Worm (Caenorhabditis elegans) whole organism, mixed stage, embryonic: ENCODE measurements around the gene C12D8.21.

Source experiments
- M03D4.4 ChIP-seq: sonication (generic microtip); optimal IDR thresholded peaks from 2 replicates; lab custom pipeline; 2017; ENCODE audit warnings: mild to moderate bottlenecking, missing genetic modification characterization, missing compliant biosample characterization
- bed-3 ChIP-seq: fragments of 200-800 bp; sonication (Bioruptor generic); optimal IDR thresholded peaks from 3 replicates; lab custom pipeline; 2018; ENCODE audit warnings: mild to moderate bottlenecking, missing genetic modification characterization, moderate library complexity, missing compliant biosample characterization
- blmp-1 ChIP-seq: fragments of 150-350 bp; optimal IDR thresholded peaks from 2 replicates; lab custom pipeline; 2014; ENCODE audit warnings: missing biosample characterization, missing genetic modification characterization
- ceh-39 ChIP-seq: fragments of 150-350 bp; optimal IDR thresholded peaks from 2 replicates; lab custom pipeline; 2014; ENCODE audit warnings: missing biosample characterization, missing genetic modification characterization
- ceh-43 ChIP-seq: fragments of 200-800 bp; sonication (Bioruptor generic); optimal IDR thresholded peaks from 2 replicates; lab custom pipeline; 2018; ENCODE audit warnings: mild to moderate bottlenecking, missing genetic modification characterization, moderate library complexity, missing compliant biosample characterization
- ceh-83 ChIP-seq: fragments of 200-800 bp; sonication (Bioruptor generic); optimal IDR thresholded peaks from 2 replicates; lab custom pipeline; 2018; ENCODE audit warnings: mild to moderate bottlenecking, missing genetic modification characterization, missing compliant biosample characterization
- ces-1 ChIP-seq: fragments of 150-350 bp; optimal IDR thresholded peaks from 2 replicates; lab custom pipeline; 2014; ENCODE audit warnings: missing biosample characterization, missing genetic modification reagents, missing genetic modification characterization
- cnd-1 ChIP-seq: fragments of 200-800 bp; sonication (Bioruptor generic); optimal IDR thresholded peaks from 2 replicates; lab custom pipeline; 2018; ENCODE audit warnings: mild to moderate bottlenecking, missing genetic modification characterization, missing compliant biosample characterization
- drap-1 ChIP-seq: fragments of 200-800 bp; sonication (Bioruptor generic); optimal IDR thresholded peaks from 3 replicates; lab custom pipeline; 2018; ENCODE audit warnings: mild to moderate bottlenecking, missing genetic modification characterization, missing compliant biosample characterization
- elt-1 ChIP-seq: sonication (generic microtip); optimal IDR thresholded peaks from 2 replicates; lab custom pipeline; 2017; ENCODE audit warnings: missing genetic modification characterization, mild to moderate bottlenecking, missing compliant biosample characterization, antibody characterized with exemption, moderate library complexity, borderline replicate concordance; ENCODE audit not compliant: insufficient read depth
- elt-3 ChIP-seq: fragments of 150-350 bp; optimal IDR thresholded peaks from 2 replicates; lab custom pipeline; 2014; ENCODE audit warnings: missing biosample characterization, missing genetic modification characterization
- flh-1 ChIP-seq: fragments of 200-800 bp; sonication (Bioruptor generic); optimal IDR thresholded peaks from 2 replicates; lab custom pipeline; 2018; ENCODE audit warnings: mild to moderate bottlenecking, missing genetic modification characterization, moderate library complexity, missing compliant biosample characterization
- ham-2 ChIP-seq: fragments of 200-800 bp; sonication (Bioruptor generic); optimal IDR thresholded peaks from 2 replicates; lab custom pipeline; 2018; ENCODE audit warnings: mild to moderate bottlenecking, missing genetic modification characterization, missing compliant biosample characterization
- hlh-1 ChIP-seq: fragments of 150-350 bp; optimal IDR thresholded peaks from 2 replicates; lab custom pipeline; 2014; ENCODE audit warnings: missing biosample characterization, missing genetic modification reagents, missing genetic modification characterization
- lin-13 ChIP-seq: fragments of 150-350 bp; optimal IDR thresholded peaks from 2 replicates; lab custom pipeline; 2014; ENCODE audit warnings: missing biosample characterization, missing genetic modification characterization
- lin-32 ChIP-seq: fragments of 200-800 bp; sonication (Bioruptor generic); optimal IDR thresholded peaks from 2 replicates; lab custom pipeline; 2018; ENCODE audit warnings: mild to moderate bottlenecking, missing genetic modification characterization, missing compliant biosample characterization
- lsy-2 ChIP-seq: fragments of 150-350 bp; optimal IDR thresholded peaks from 2 replicates; lab custom pipeline; 2014; ENCODE audit warnings: missing biosample characterization, missing genetic modification characterization
- mab-5 ChIP-seq: fragments of 150-350 bp; optimal IDR thresholded peaks from 2 replicates; lab custom pipeline; 2014; ENCODE audit warnings: missing biosample characterization, missing genetic modification characterization
- mep-1 ChIP-seq: fragments of 150-350 bp; optimal IDR thresholded peaks from 2 replicates; lab custom pipeline; 2017; ENCODE audit warnings: missing biosample characterization, missing genetic modification reagents, missing genetic modification characterization, inconsistent platforms
- mls-2 ChIP-seq: sonication (generic microtip); optimal IDR thresholded peaks from 2 replicates; lab custom pipeline; 2016; ENCODE audit warnings: mild to moderate bottlenecking, missing genetic modification characterization, moderate library complexity, missing compliant biosample characterization
- nhr-12 ChIP-seq: fragments of 150-350 bp; optimal IDR thresholded peaks from 2 replicates; lab custom pipeline; 2014; ENCODE audit warnings: missing biosample characterization, missing genetic modification characterization
- nhr-2 ChIP-seq: fragments of 150-350 bp; optimal IDR thresholded peaks from 2 replicates; lab custom pipeline; 2014; ENCODE audit warnings: missing biosample characterization, missing genetic modification characterization
- nhr-237 ChIP-seq: fragments of 150-350 bp; optimal IDR thresholded peaks from 2 replicates; lab custom pipeline; 2014; ENCODE audit warnings: missing biosample characterization, missing genetic modification characterization
- nhr-28 ChIP-seq: fragments of 150-350 bp; optimal IDR thresholded peaks from 2 replicates; lab custom pipeline; 2014; ENCODE audit warnings: missing biosample characterization, missing genetic modification characterization
- nhr-76 ChIP-seq: sonication (generic microtip); optimal IDR thresholded peaks from 2 replicates; lab custom pipeline; 2017; ENCODE audit warnings: missing biosample characterization, missing genetic modification characterization
- pha-4 ChIP-seq: fragments of 150-350 bp; optimal IDR thresholded peaks from 2 replicates; lab custom pipeline; 2018; ENCODE audit warnings: missing biosample characterization, missing genetic modification reagents, missing genetic modification characterization
- sem-2 ChIP-seq: fragments of 200-800 bp; sonication (Bioruptor generic); optimal IDR thresholded peaks from 2 replicates; lab custom pipeline; 2018; ENCODE audit warnings: mild to moderate bottlenecking, missing genetic modification characterization, missing compliant biosample characterization
- snpc-4 ChIP-seq: fragments of 150-350 bp; optimal IDR thresholded peaks from 2 replicates; lab custom pipeline; 2014; ENCODE audit warnings: missing biosample characterization, missing genetic modification characterization
- sptf-1 ChIP-seq: sonication (generic microtip); optimal IDR thresholded peaks from 2 replicates; lab custom pipeline; 2017; ENCODE audit warnings: mild to moderate bottlenecking, missing genetic modification characterization, moderate library complexity, missing compliant biosample characterization
- tbx-8 ChIP-seq: fragments of 200-800 bp; sonication (Bioruptor generic); optimal IDR thresholded peaks from 2 replicates; lab custom pipeline; 2018; ENCODE audit warnings: mild to moderate bottlenecking, missing genetic modification characterization, moderate library complexity, missing compliant biosample characterization
- unc-120 ChIP-seq: sonication (generic microtip); optimal IDR thresholded peaks from 2 replicates; lab custom pipeline; 2017; ENCODE audit warnings: missing genetic modification characterization, missing compliant biosample characterization; ENCODE audit not compliant: poor library complexity, severe bottlenecking
- unc-39 ChIP-seq: fragments of 150-350 bp; optimal IDR thresholded peaks from 2 replicates; lab custom pipeline; 2014; ENCODE audit warnings: missing biosample characterization, missing genetic modification characterization
- unc-62 ChIP-seq: fragments of 150-350 bp; optimal IDR thresholded peaks from 2 replicates; lab custom pipeline; 2014; ENCODE audit warnings: missing biosample characterization, missing genetic modification reagents, missing genetic modification characterization
- zip-8 ChIP-seq: fragments of 150-350 bp; optimal IDR thresholded peaks from 2 replicates; lab custom pipeline; 2014; ENCODE audit warnings: missing biosample characterization, missing genetic modification characterization
- ztf-11 ChIP-seq: fragments of 150-350 bp; optimal IDR thresholded peaks from 2 replicates; lab custom pipeline; 2014; ENCODE audit warnings: missing biosample characterization, missing genetic modification characterization

C12D8.21 gene

ce11 chrV:10243105-10243504 lies 2.1 kb upstream of the C12D8.21 start, which contains the start of gene C12D8.9:
Gene C12D8.9 (minus strand): TSS chrV:10243205.
- TF ChIP-seq lin-13, result no peak
- TF ChIP-seq sem-2, result no peak
- no peak for TF ChIP-seq sptf-1
- no peak for TF ChIP-seq flh-1 (GFP tag; lab: Kevin White, UChicago)
- TF ChIP-seq elt-1 (tag; lab: Kevin White, UChicago), result no peak
- no peak for TF ChIP-seq tbx-8
- TF ChIP-seq cnd-1 (tag; lab: Kevin White, UChicago), result no peak
- TF ChIP-seq nhr-28, result no peak
- TF ChIP-seq M03D4.4, result no peak
- no peak for TF ChIP-seq lsy-2 (tag; lab: Kevin White, UChicago)
- no peak for TF ChIP-seq mls-2 (tag; lab: Kevin White, UChicago)
- TF ChIP-seq nhr-237 (tag; lab: Kevin White, UChicago), result no peak
- TF ChIP-seq ceh-83 (GFP tag; lab: Kevin White, UChicago), result no peak
- no peak for TF ChIP-seq hlh-1 (tag; lab: Kevin White, UChicago)
- no peak for TF ChIP-seq ceh-39 (tag; lab: Kevin White, UChicago)

DNA sequence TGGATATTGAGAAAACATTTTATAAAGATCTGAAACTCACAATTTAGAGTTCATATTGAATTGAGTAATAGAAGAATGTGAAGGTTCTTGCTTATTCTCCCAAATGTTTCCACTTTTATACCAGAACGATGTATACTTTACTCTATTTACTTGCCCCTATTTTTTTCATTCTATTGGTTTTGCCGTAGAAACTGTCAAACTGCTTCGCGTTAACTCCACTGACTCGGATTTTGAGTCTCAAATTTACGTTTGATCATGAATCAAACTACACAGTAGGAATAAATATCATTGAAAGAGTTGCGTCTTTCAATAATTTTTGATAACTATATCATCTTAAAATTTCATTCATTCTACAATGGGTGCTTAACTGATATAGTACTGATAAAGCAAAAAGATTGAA lies 1.1 kb downstream of the C12D8.21 start, which contains the start of gene fipr-8:
fipr-8 (minus strand) TSS at position 101 of the 400 bp plus-strand sequence.
- TF ChIP-seq mab-5 (tag; lab: Kevin White, UChicago), result no peak
- TF ChIP-seq lsy-2 (tag; lab: Kevin White, UChicago), result no peak

- TF ChIP-seq pha-4 (peak; percentile 8), unc-62 (no peak), nhr-2 (tag; lab: Kevin White, UChicago) (no peak), nhr-12 (tag; lab: Kevin White, UChicago) (no peak), cnd-1 (tag; lab: Kevin White, UChicago) (no peak), ham-2 (GFP tag; lab: Kevin White, UChicago) (no peak), tbx-8 (no peak), unc-39 (tag; lab: Kevin White, UChicago) (no peak), blmp-1 (tag; lab: Kevin White, UChicago) (no peak), flh-1 (GFP tag; lab: Kevin White, UChicago) (no peak), mab-5 (tag; lab: Kevin White, UChicago) (no peak), drap-1 (no peak), elt-3 (tag; lab: Kevin White, UChicago) (no peak), ces-1 (GFP tag; lab: Kevin White, UChicago) (peak; percentile 7), ceh-83 (GFP tag; lab: Kevin White, UChicago) (no peak), hlh-1 (tag; lab: Kevin White, UChicago) (no peak), M03D4.4 (no peak), unc-120 (tag; lab: Kevin White, UChicago) (no peak), snpc-4 (tag; lab: Kevin White, UChicago) (no peak), mls-2 (tag; lab: Kevin White, UChicago) (no peak), lin-13 (peak; percentile 2), ceh-39 (tag; lab: Kevin White, UChicago) (no peak), nhr-76 (tag; lab: Kevin White, UChicago) (no peak), bed-3 (no peak), nhr-237 (tag; lab: Kevin White, UChicago) (no peak), ceh-43 (GFP tag; lab: Kevin White, UChicago) (no peak), ztf-11 (tag; lab: Kevin White, UChicago) (no peak), sptf-1 (peak; percentile 46), nhr-28 (no peak), sem-2 (no peak), elt-1 (tag; lab: Kevin White, UChicago) (no peak), lsy-2 (tag; lab: Kevin White, UChicago) (peak; percentile 31), lin-32 (no peak), zip-8 (no peak), mep-1 (tag; lab: Kevin White, UChicago) (peak; percentile 42)
Observed at ce11 chrV:10238665-10239064, 2.3 kb downstream of the C12D8.21 start, which contains the start of gene fubl-1. Gene fubl-1 (minus strand): TSS chrV:10238866.

- no peak for TF ChIP-seq nhr-28
- TF ChIP-seq lin-13, result no peak
- no peak for TF ChIP-seq ceh-83 (GFP tag; lab: Kevin White, UChicago)
- TF ChIP-seq unc-39 (tag; lab: Kevin White, UChicago), result no peak
- no peak for TF ChIP-seq sem-2
- no peak for TF ChIP-seq snpc-4 (tag; lab: Kevin White, UChicago)
- TF ChIP-seq ceh-39 (tag; lab: Kevin White, UChicago), result no peak
- TF ChIP-seq flh-1 (GFP tag; lab: Kevin White, UChicago), result no peak
- no peak for TF ChIP-seq M03D4.4
- TF ChIP-seq sptf-1, result no peak
- no peak for TF ChIP-seq cnd-1 (tag; lab: Kevin White, UChicago)
- TF ChIP-seq, all 35 proteins: peak for 0
Observed at ce11 chrV:10237959-10238444, 3.0 kb downstream of the C12D8.21 start.
